Comparison of ENCODE assay signal across 1 worm cellular context in the genomic region with DNA sequence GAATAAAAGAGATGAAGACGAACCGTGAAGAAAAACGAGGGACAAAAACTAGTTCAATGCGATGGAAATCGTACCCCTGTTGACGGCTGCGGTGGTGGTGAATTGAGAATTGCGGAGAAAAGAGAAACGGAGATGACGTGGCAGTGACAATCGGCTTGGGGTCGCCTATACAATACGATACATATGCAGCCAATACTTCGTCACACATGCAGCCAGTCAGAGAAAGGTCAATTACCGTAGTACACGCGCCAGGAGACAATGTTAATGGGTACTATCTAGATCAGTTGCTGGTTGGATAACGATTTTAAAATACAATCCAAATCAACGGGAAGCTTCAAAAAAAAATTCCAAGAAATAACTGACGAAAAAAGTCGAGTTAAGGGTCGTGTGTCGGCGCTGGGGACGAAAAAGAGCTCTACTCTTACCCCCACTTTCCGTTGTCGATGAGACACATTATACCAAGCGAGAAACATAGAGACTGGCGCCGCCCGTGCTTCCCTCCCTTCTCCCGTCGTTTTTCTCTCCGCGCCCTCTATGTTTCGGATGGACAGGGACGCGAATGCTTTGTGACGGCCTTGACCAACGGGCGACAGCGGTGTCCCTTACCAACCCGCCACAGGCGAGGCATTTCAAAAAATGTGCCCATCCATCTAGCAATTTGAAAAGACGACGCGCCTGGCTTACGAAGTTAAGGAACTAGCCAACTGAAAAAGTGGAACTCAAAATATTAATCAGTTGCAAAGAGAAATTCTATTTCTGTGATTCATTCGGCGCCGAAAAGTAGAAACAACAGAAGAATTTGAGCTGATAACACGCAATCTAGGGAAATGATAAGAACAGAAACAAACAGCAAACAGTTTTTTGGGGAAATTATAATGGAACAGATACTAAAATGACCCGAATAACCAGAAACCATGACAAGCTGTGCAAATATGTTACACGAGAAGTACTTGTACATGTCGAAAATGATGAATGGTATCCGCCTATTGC.
TF ChIP-seq lines count a peak whose summit lies in the region.

No protein-coding gene starts in this region.

TF ChIP-seq in whole organism, L1 larva, 84 proteins besides CTCF, POLR2A, EP300 and RAD21 (continued from another document):
- TF ChIP-seq zag-1 (tag; optimal IDR thresholded peaks at IDR 0.05; lab: Kevin White, UChicago) (no peak), C34B4.2 (tag; optimal IDR thresholded peaks at IDR 0.05; lab: Kevin White, UChicago) (no peak), lin-13 (GFP tag; optimal IDR thresholded peaks at IDR 0.05; lab: Kevin White, UChicago) (no peak), C04F5.9 (tag; optimal IDR thresholded peaks at IDR 0.05; lab: Kevin White, UChicago) (no peak), tbx-2 (tag; optimal IDR thresholded peaks at IDR 0.05; lab: Kevin White, UChicago) (no peak), tlp-1 (tag; optimal IDR thresholded peaks at IDR 0.05; lab: Kevin White, UChicago) (no peak), ama-1 (optimal IDR thresholded peaks at IDR 0.05; lab: Kevin White, UChicago) (no peak), aha-1 (tag; optimal IDR thresholded peaks at IDR 0.05; lab: Kevin White, UChicago) (no peak), efl-3 (GFP tag; optimal IDR thresholded peaks at IDR 0.05; lab: Kevin White, UChicago) (no peak), sptf-1 (tag; optimal IDR thresholded peaks at IDR 0.05; lab: Kevin White, UChicago) (no peak), nhr-85 (tag; lab: Kevin White, UChicago) (no peak), nhr-12 (tag; optimal IDR thresholded peaks at IDR 0.05; lab: Kevin White, UChicago) (no peak), nhr-28 (tag; optimal IDR thresholded peaks at IDR 0.05; lab: Kevin White, UChicago) (no peak), mef-2 (tag; optimal IDR thresholded peaks at IDR 0.05; lab: Kevin White, UChicago) (no peak), lin-35 (GFP tag; optimal IDR thresholded peaks at IDR 0.05; lab: Kevin White, UChicago) (peak in 1 of 2 experiments; percentile 2), fkh-10 (GFP tag; optimal IDR thresholded peaks at IDR 0.05; lab: Kevin White, UChicago) (no peak), ceh-63 (GFP tag; optimal IDR thresholded peaks at IDR 0.05; lab: Kevin White, UChicago) (no peak), ceh-8 (GFP tag; optimal IDR thresholded peaks at IDR 0.05; lab: Kevin White, UChicago) (no peak), C16A3.4 (tag; optimal IDR thresholded peaks at IDR 0.05; lab: Kevin White, UChicago) (no peak), fkh-8 (tag; optimal IDR thresholded peaks at IDR 0.05; lab: Kevin White, UChicago) (no peak), swsn-7 (tag; optimal IDR thresholded peaks at IDR 0.05; lab: Kevin White, UChicago) (peak; percentile 23), isw-1 (GFP tag; IDR thresholded peaks at IDR 0.05; lab: Robert Waterston, UW) (no peak), fos-1 (tag; optimal IDR thresholded peaks at IDR 0.05; lab: Kevin White, UChicago) (no peak), egl-27 (tag; optimal IDR thresholded peaks at IDR 0.05; lab: Kevin White, UChicago) (no peak), lin-39 (tag; optimal IDR thresholded peaks at IDR 0.05; lab: Kevin White, UChicago) (no peak), unc-130 (tag; optimal IDR thresholded peaks at IDR 0.05; lab: Kevin White, UChicago) (peak; percentile 5), snu-23 (GFP tag; optimal IDR thresholded peaks at IDR 0.05; lab: Kevin White, UChicago) (peak; percentile 10), nhr-237 (tag; optimal IDR thresholded peaks at IDR 0.05; lab: Kevin White, UChicago) (no peak), pag-3 (tag; optimal IDR thresholded peaks at IDR 0.05; lab: Kevin White, UChicago; ENCODE audit: borderline replicate concordance, insufficient read depth) (no peak), unc-86 (tag; optimal IDR thresholded peaks at IDR 0.05; lab: Kevin White, UChicago) (no peak), ztf-11 (tag; optimal IDR thresholded peaks at IDR 0.05; lab: Kevin White, UChicago) (peak in 1 of 2 experiments; percentile 34), lin-14 (GFP tag; optimal IDR thresholded peaks at IDR 0.05; lab: Kevin White, UChicago) (peak; percentile 93), hlh-4 (tag; optimal IDR thresholded peaks at IDR 0.05; lab: Kevin White, UChicago) (no peak), lsy-2 (tag; optimal IDR thresholded peaks at IDR 0.05; lab: Kevin White, UChicago) (peak; percentile 4 to 37), pax-3 (tag; optimal IDR thresholded peaks at IDR 0.05; lab: Kevin White, UChicago) (no peak), mdl-1 (tag; optimal IDR thresholded peaks at IDR 0.05; lab: Kevin White, UChicago) (no peak), ceh-82 (tag; optimal IDR thresholded peaks at IDR 0.05; lab: Kevin White, UChicago) (peak in 1 of 3 experiments; percentile 19), alr-1 (tag; optimal IDR thresholded peaks at IDR 0.05; lab: Kevin White, UChicago; ENCODE audit: borderline replicate concordance) (no peak), nhr-76 (tag; optimal IDR thresholded peaks at IDR 0.05; lab: Kevin White, UChicago) (no peak), Y116A8C.19 (tag; optimal IDR thresholded peaks at IDR 0.05; lab: Kevin White, UChicago; ENCODE audit: borderline replicate concordance) (no peak), nhr-20 (tag; optimal IDR thresholded peaks at IDR 0.05; lab: Kevin White, UChicago) (peak; percentile 6), nhr-77 (tag; optimal IDR thresholded peaks at IDR 0.05; lab: Kevin White, UChicago) (no peak), fkh-4 (tag; optimal IDR thresholded peaks at IDR 0.05; lab: Kevin White, UChicago; ENCODE audit: borderline replicate concordance) (no peak), hpl-2 (GFP tag; optimal IDR thresholded peaks at IDR 0.05; lab: Kevin White, UChicago) (no peak), elt-2 (tag; optimal IDR thresholded peaks at IDR 0.05; lab: Kevin White, UChicago) (peak; percentile 22)
